Worm (Caenorhabditis elegans) whole organism, young adult: ENCODE results near the gene irld-4.

Experiments
- B0035.1 ChIP-seq: sonication (generic microtip); optimal IDR thresholded peaks from 2 replicates; lab custom pipeline; 2016; ENCODE audit warnings: missing genetic modification characterization, mild to moderate bottlenecking, missing compliant biosample characterization, missing genotype, missing genetic modification reagents
- B0261.1 ChIP-seq: sonication (generic microtip); optimal IDR thresholded peaks from 2 replicates; lab custom pipeline; 2016; ENCODE audit warnings: mild to moderate bottlenecking, missing genetic modification characterization, moderate library complexity, missing compliant biosample characterization
- C06A6.2 ChIP-seq: fragments of 200-800 bp; sonication (Bioruptor generic); conservative IDR thresholded peaks from 2 replicates; pipeline ENCODE4 v1.3.6; 2022; ENCODE audit warnings: missing genetic modification characterization, missing compliant biosample characterization
- D2030.7 ChIP-seq: fragments of 200-800 bp; sonication (Bioruptor generic); IDR thresholded peaks from 2 replicates; pipeline ENCODE4 v1.3.6; 2022; ENCODE audit warnings: missing genetic modification reagents, missing genetic modification characterization, missing compliant biosample characterization
- F10E7.11 ChIP-seq: sonication (generic microtip); optimal IDR thresholded peaks from 2 replicates; lab custom pipeline; 2017; ENCODE audit warnings: mild to moderate bottlenecking, missing genetic modification characterization, moderate library complexity, missing compliant biosample characterization
- F22D6.2 ChIP-seq: sonication (generic microtip); optimal IDR thresholded peaks from 2 replicates; lab custom pipeline; 2016; ENCODE audit warnings: mild to moderate bottlenecking, missing genetic modification characterization, missing compliant biosample characterization
- F49E8.2 ChIP-seq: sonication (generic microtip); optimal IDR thresholded peaks from 3 replicates; lab custom pipeline; 2017; ENCODE audit warnings: missing genetic modification characterization, mild to moderate bottlenecking, missing compliant biosample characterization, antibody characterized with exemption, moderate library complexity; ENCODE audit not compliant: insufficient read depth
- F55B11.4 ChIP-seq: sonication (generic microtip); optimal IDR thresholded peaks from 2 replicates; lab custom pipeline; 2016; ENCODE audit warnings: missing compliant biosample characterization, missing genetic modification characterization, borderline replicate concordance; ENCODE audit not compliant: insufficient read depth
- F57A8.1 ChIP-seq: fragments of 200-800 bp; sonication (Bioruptor generic); optimal IDR thresholded peaks from 2 replicates; lab custom pipeline; 2018; ENCODE audit warnings: mild to moderate bottlenecking, missing genetic modification characterization, moderate library complexity, missing compliant biosample characterization
- T26A5.8 ChIP-seq: sonication (generic microtip); optimal IDR thresholded peaks from 2 replicates; lab custom pipeline; 2016; ENCODE audit warnings: missing genetic modification characterization, missing compliant biosample characterization
- Y53F4B.3 ChIP-seq: fragments of 200-800 bp; sonication (Bioruptor generic); IDR thresholded peaks from 2 replicates; pipeline ENCODE4 v1.3.6; 2022; ENCODE audit warnings: missing genetic modification reagents, missing genetic modification characterization, missing compliant biosample characterization
- athp-1 ChIP-seq: sonication (generic microtip); optimal IDR thresholded peaks from 2 replicates; lab custom pipeline; 2017; ENCODE audit warnings: mild to moderate bottlenecking, missing genetic modification characterization, missing compliant biosample characterization
- cebp-2 ChIP-seq: fragments of 200-800 bp; sonication (Bioruptor generic); IDR thresholded peaks from 2 replicates; pipeline ENCODE4 v1.3.6; 2022; ENCODE audit warnings: missing genetic modification characterization, missing compliant biosample characterization
- ceh-40 ChIP-seq: fragments of 200-800 bp; sonication (Bioruptor generic); IDR thresholded peaks from 2 replicates; pipeline ENCODE4 v1.3.6; 2022; ENCODE audit warnings: missing genetic modification characterization, missing compliant biosample characterization
- die-1 ChIP-seq: sonication (generic microtip); optimal IDR thresholded peaks from 2 replicates; lab custom pipeline; 2016; ENCODE audit warnings: missing genotype, mild to moderate bottlenecking, missing genetic modification characterization, missing compliant biosample characterization
- dox-1 ChIP-seq: fragments of 200-800 bp; sonication (Bioruptor generic); IDR thresholded peaks from 2 replicates; pipeline ENCODE4 v1.3.6; 2022; ENCODE audit warnings: missing genetic modification reagents, missing genetic modification characterization, missing compliant biosample characterization
- dpff-1 ChIP-seq: sonication (generic microtip); optimal IDR thresholded peaks from 2 replicates; lab custom pipeline; 2017; ENCODE audit warnings: mild to moderate bottlenecking, missing genetic modification characterization, missing compliant biosample characterization
- egrh-3 ChIP-seq: fragments of 200-800 bp; sonication (Bioruptor generic); IDR thresholded peaks from 2 replicates; pipeline ENCODE4 v1.3.6; 2022; ENCODE audit warnings: missing genetic modification reagents, missing genetic modification characterization, missing compliant biosample characterization
- fkh-3 ChIP-seq: sonication (generic microtip); optimal IDR thresholded peaks from 2 replicates; lab custom pipeline; 2016; ENCODE audit warnings: mild to moderate bottlenecking, missing genetic modification characterization, missing compliant biosample characterization
- him-1 ChIP-seq: sonication (generic microtip); optimal IDR thresholded peaks from 2 replicates; lab custom pipeline; 2016; ENCODE audit warnings: missing genotype, missing genetic modification reagents, missing genetic modification characterization, missing compliant biosample characterization
- hsf-1 ChIP-seq: fragments of 200-800 bp; sonication (Bioruptor generic); IDR thresholded peaks from 2 replicates; pipeline ENCODE4 v1.3.6; 2022; ENCODE audit warnings: missing genetic modification reagents, missing genetic modification characterization, missing compliant biosample characterization
- lag-1 ChIP-seq: fragments of 200-800 bp; sonication (Bioruptor generic); IDR thresholded peaks from 2 replicates; pipeline ENCODE4 v1.3.6; 2022; ENCODE audit warnings: missing genetic modification reagents, missing genetic modification characterization, missing compliant biosample characterization
- lin-26 ChIP-seq: fragments of 200-800 bp; sonication (Bioruptor generic); IDR thresholded peaks from 2 replicates; pipeline ENCODE4 v1.3.6; 2022; ENCODE audit warnings: missing genetic modification reagents, missing genetic modification characterization, missing compliant biosample characterization
- lin-54 ChIP-seq: fragments of 200-800 bp; sonication (Bioruptor generic); optimal IDR thresholded peaks from 2 replicates; lab custom pipeline; 2018; ENCODE audit warnings: mild to moderate bottlenecking, missing genetic modification characterization, missing compliant biosample characterization
- lsl-1 ChIP-seq: fragments of 200-800 bp; sonication (Bioruptor generic); optimal IDR thresholded peaks from 2 replicates; lab custom pipeline; 2018; ENCODE audit warnings: mild to moderate bottlenecking, missing genetic modification characterization, moderate library complexity, missing compliant biosample characterization
- madf-8 ChIP-seq: fragments of 200-800 bp; sonication (Bioruptor generic); conservative IDR thresholded peaks from 2 replicates; pipeline ENCODE4 v1.3.6; 2022; ENCODE audit warnings: missing genetic modification reagents, missing genetic modification characterization, missing compliant biosample characterization
- mcd-1 ChIP-seq: fragments of 200-800 bp; sonication (Bioruptor generic); IDR thresholded peaks from 2 replicates; pipeline ENCODE4 v1.3.6; 2022; ENCODE audit warnings: missing genetic modification reagents, missing genetic modification characterization, missing compliant biosample characterization
- mxl-1 ChIP-seq: sonication (generic microtip); optimal IDR thresholded peaks from 2 replicates; lab custom pipeline; 2016; ENCODE audit warnings: missing genetic modification characterization, missing compliant biosample characterization
- nfya-2 ChIP-seq: fragments of 200-800 bp; sonication (Bioruptor generic); IDR thresholded peaks from 2 replicates; pipeline ENCODE4 v1.3.6; 2022; ENCODE audit warnings: missing genetic modification reagents, missing genetic modification characterization, missing compliant biosample characterization
- nhr-120 ChIP-seq: fragments of 200-800 bp; sonication (Bioruptor generic); IDR thresholded peaks from 2 replicates; pipeline ENCODE4 v1.3.6; 2022; ENCODE audit warnings: missing genetic modification characterization, missing compliant biosample characterization
- nhr-179 ChIP-seq: sonication (generic microtip); optimal IDR thresholded peaks from 2 replicates; lab custom pipeline; 2016; ENCODE audit warnings: mild to moderate bottlenecking, missing genetic modification characterization, missing compliant biosample characterization
- nhr-80 ChIP-seq: sonication (generic microtip); optimal IDR thresholded peaks from 2 replicates; lab custom pipeline; 2016; ENCODE audit warnings: missing genetic modification characterization, missing compliant biosample characterization
- nhr-90 ChIP-seq: sonication (generic microtip); optimal IDR thresholded peaks from 2 replicates; lab custom pipeline; 2016; ENCODE audit warnings: missing genotype, mild to moderate bottlenecking, missing genetic modification characterization, missing compliant biosample characterization
- pbrm-1 ChIP-seq: fragments of 200-800 bp; sonication (Bioruptor generic); IDR thresholded peaks from 2 replicates; pipeline ENCODE4 v1.3.6; 2022; ENCODE audit warnings: missing genetic modification reagents, missing genetic modification characterization, missing compliant biosample characterization
- rcor-1 ChIP-seq: fragments of 200-800 bp; sonication (Bioruptor generic); IDR thresholded peaks from 2 replicates; pipeline ENCODE4 v1.3.6; 2022; ENCODE audit warnings: missing genetic modification reagents, missing genetic modification characterization, missing compliant biosample characterization
- rpc-1 ChIP-seq, 2 experiments: fragments of 150-350 bp in 1 of 2; sonication (generic microtip) in 1 of 2; optimal IDR thresholded peaks; 2 replicates each; lab custom pipeline; 2014 to 2018; ENCODE audit warnings: missing biosample characterization in 1 of 2, missing genetic modification characterization in 1 of 2, missing genetic modification reagents in 1 of 2, missing genotype in 1 of 2
- snpc-4 ChIP-seq, 5 experiments: fragments of 150-350 bp in 1 of 5; sonication (generic microtip) in 4 of 5; optimal IDR thresholded peaks; 2 replicates each; lab custom pipeline; 2014 to 2018; ENCODE audit warnings: missing genetic modification characterization in 5 of 5, missing biosample characterization in 3 of 5, antibody characterized with exemption in 2 of 5, mild to moderate bottlenecking in 2 of 5, missing compliant biosample characterization in 2 of 5, missing genotype in 2 of 5, moderate library complexity in 2 of 5, missing genetic modification reagents in 1 of 5
- somi-1 ChIP-seq: fragments of 200-800 bp; sonication (Bioruptor generic); optimal IDR thresholded peaks from 2 replicates; lab custom pipeline; 2018; ENCODE audit warnings: mild to moderate bottlenecking, missing genetic modification characterization, missing compliant biosample characterization
- tbp1 ChIP-seq: fragments of 200-800 bp; sonication (Bioruptor generic); optimal IDR thresholded peaks from 2 replicates; lab custom pipeline; 2018; ENCODE audit warnings: mild to moderate bottlenecking, missing genetic modification characterization, missing compliant biosample characterization
- unc-130 ChIP-seq: sonication (generic microtip); optimal IDR thresholded peaks from 2 replicates; lab custom pipeline; 2016; ENCODE audit warnings: missing genetic modification reagents, missing genetic modification characterization, missing compliant biosample characterization
- xnd-1 ChIP-seq: sonication (generic microtip); optimal IDR thresholded peaks from 2 replicates; lab custom pipeline; 2016; ENCODE audit warnings: missing genotype, missing genetic modification reagents, missing genetic modification characterization, missing compliant biosample characterization
- zim-3 ChIP-seq: sonication (generic microtip); optimal IDR thresholded peaks from 2 replicates; lab custom pipeline; 2017; ENCODE audit warnings: mild to moderate bottlenecking, missing genetic modification characterization, moderate library complexity, missing compliant biosample characterization
- ztf-18 ChIP-seq: sonication (generic microtip); optimal IDR thresholded peaks from 2 replicates; lab custom pipeline; 2016; ENCODE audit warnings: missing genotype, mild to moderate bottlenecking, missing genetic modification characterization, missing compliant biosample characterization
- ztf-3 ChIP-seq: fragments of 200-800 bp; sonication (Bioruptor generic); optimal IDR thresholded peaks from 2 replicates; lab custom pipeline; 2018; ENCODE audit warnings: mild to moderate bottlenecking, missing genetic modification characterization, missing compliant biosample characterization

irld-4 gene

ce11 chrIV:14610942-14611724 lies 21.8 kb upstream of the irld-4 start (continued):
- TF ChIP-seq nfya-2 (GFP tag; lab: Robert Waterston, UW) (no peak), egrh-3 (peak; percentile 26; the same call in 1 of the 2 replicates), dpff-1 (tag; lab: Kevin White, UChicago) (no peak), B0035.1 (tag; lab: Kevin White, UChicago) (peak; percentile 49), T26A5.8 (tag; lab: Kevin White, UChicago) (peak; percentile 5), F49E8.2 (tag; lab: Kevin White, UChicago) (peak; percentile 22), lin-26 (peak; percentile 74), lsl-1 (peak; percentile 24), xnd-1 (no peak), rpc-1 (optimal IDR thresholded peaks at IDR 0.05; lab: Kevin White, UChicago) (peak; percentile 52), rpc-1 (tag; optimal IDR thresholded peaks at IDR 0.05; lab: Kevin White, UChicago) (peak; percentile 76), nhr-179 (no peak), die-1 (tag; lab: Kevin White, UChicago) (peak; percentile 49), fkh-3 (tag; lab: Kevin White, UChicago) (peak; percentile 30), snpc-4 (GFP tag; optimal IDR thresholded peaks at IDR 0.05; lab: Kevin White, UChicago) (peak; percentile 88), snpc-4 (tag; optimal IDR thresholded peaks at IDR 0.05; lab: Kevin White, UChicago) (peak; percentile 23 to 98 (median 94)), nhr-80 (tag; lab: Kevin White, UChicago) (peak; percentile 54), hsf-1 (0 out of 2 replicates have a peak, but pooled peaks have one; percentile 5), F57A8.1 (GFP tag; lab: Kevin White, UChicago) (no peak), F22D6.2 (tag; lab: Kevin White, UChicago) (peak; percentile 22), him-1 (tag; lab: Kevin White, UChicago) (peak; percentile 43), dox-1 (GFP tag; lab: Robert Waterston, UW) (peak; percentile 74), F10E7.11 (tag; lab: Kevin White, UChicago) (no peak), ztf-3 (GFP tag; lab: Kevin White, UChicago) (no peak), zim-3 (tag; lab: Kevin White, UChicago) (peak; percentile 39), pbrm-1 (GFP tag; lab: Robert Waterston, UW) (peak; percentile 48; the same call in 1 of the 2 replicates), C06A6.2 (no peak; the same call in 1 of the 2 replicates), ceh-40 (GFP tag; lab: Robert Waterston, UW) (no peak), lin-54 (GFP tag; lab: Kevin White, UChicago) (no peak), Y53F4B.3 (GFP tag; lab: Robert Waterston, UW) (no peak), lag-1 (GFP tag; lab: Robert Waterston, UW) (no peak), D2030.7 (GFP tag; lab: Robert Waterston, UW) (peak; percentile 80), nhr-120 (GFP tag; lab: Robert Waterston, UW) (no peak), cebp-2 (GFP tag; lab: Robert Waterston, UW) (0 out of 2 replicates have a peak, but pooled peaks have one; percentile 19), madf-8 (GFP tag; lab: Robert Waterston, UW) (peak; percentile 26), athp-1 (tag; lab: Kevin White, UChicago) (peak; percentile 18), nhr-90 (tag; lab: Kevin White, UChicago) (peak; percentile 51), B0261.1 (tag; lab: Kevin White, UChicago) (peak; percentile 71), ztf-18 (tag; lab: Kevin White, UChicago) (no peak), F55B11.4 (tag; lab: Kevin White, UChicago) (no peak), unc-130 (GFP tag; lab: Kevin White, UChicago) (no peak), tbp1 (peak; percentile 88), somi-1 (GFP tag; lab: Kevin White, UChicago) (peak; percentile 13), mxl-1 (tag; lab: Kevin White, UChicago) (no peak), rcor-1 (0 out of 2 replicates have a peak, but pooled peaks have one; percentile 8), mcd-1 (GFP tag; lab: Robert Waterston, UW) (peak; percentile 39; the same call in 1 of the 2 replicates)
